Worm (Caenorhabditis elegans): ENCODE measurements around the gene K02B2.6.

DNA sequence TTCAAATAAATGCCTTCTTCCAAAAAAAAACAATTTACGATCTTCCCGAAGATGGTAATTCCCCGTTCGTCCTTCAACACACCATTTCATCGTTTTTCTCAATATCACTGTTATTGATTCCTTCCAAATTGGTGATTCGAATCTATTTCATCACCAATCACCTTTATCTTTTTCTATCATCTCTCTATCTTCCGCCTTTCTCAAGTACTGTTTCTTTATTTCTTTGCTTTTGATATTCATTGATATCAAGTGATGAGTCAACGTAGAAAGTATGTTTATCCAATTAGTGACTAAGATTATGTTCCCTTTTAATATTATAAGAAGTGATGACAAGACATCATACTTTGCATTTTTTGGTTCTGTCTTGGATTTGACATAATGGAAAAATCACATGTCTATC lies 37.8 kb downstream of the K02B2.6 start:
- TF ChIP-seq hlh-12 (tag; optimal IDR thresholded peaks at IDR 0.05) (no peak), tbx-9 (tag; optimal IDR thresholded peaks at IDR 0.05; ENCODE audit: borderline replicate concordance) (no peak), dpl-1 (GFP tag; optimal IDR thresholded peaks at IDR 0.05) (no peak), nfya-1 (tag; optimal IDR thresholded peaks at IDR 0.05; ENCODE audit: borderline replicate concordance, insufficient read depth) (no peak), pha-4 (tag; optimal IDR thresholded peaks at IDR 0.05) (no peak), egrh-3 (GFP tag; IDR thresholded peaks at IDR 0.05) (no peak), repo-1 (tag; optimal IDR thresholded peaks at IDR 0.05) (no peak), unc-62 (GFP tag; optimal IDR thresholded peaks at IDR 0.05) (no peak), ceh-100 (GFP tag; IDR thresholded peaks at IDR 0.05) (no peak), nhr-90 (tag; optimal IDR thresholded peaks at IDR 0.05) (no peak)
